Worm (Caenorhabditis elegans): ENCODE results near the gene sdha-1.

The sdha-1 gene

DNA sequence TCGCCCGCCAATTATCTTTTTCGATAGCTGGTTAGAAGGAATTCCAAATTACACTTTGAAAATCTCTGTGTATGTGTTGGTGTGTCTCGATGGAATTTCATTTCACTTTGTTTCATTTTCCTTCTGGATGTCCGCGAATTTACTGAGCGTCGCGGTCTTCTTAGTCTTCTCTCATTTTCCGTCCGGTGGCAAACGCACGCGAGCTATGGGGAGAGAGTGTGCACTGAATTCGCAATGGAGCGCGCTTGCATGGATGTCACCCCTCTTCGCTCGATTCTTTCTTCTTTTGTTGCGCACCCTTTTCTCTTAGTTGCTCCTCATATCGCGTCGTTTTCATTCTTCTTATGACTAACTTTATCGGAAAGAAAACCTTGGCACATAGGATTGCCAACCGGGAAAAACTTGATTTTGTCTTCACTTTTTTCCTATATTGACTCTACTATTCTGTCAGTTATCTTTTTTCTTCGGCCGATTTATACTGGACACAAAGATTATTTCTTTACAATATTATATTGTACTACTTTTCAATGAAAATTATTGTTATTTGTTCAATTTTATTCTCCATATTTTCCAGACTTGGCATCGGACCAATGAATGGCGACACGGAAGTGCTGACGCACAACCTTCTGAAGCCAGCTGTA, 6.0 kb upstream of the sdha-1 start, which contains the start of gene dhhc-14 (continued):
- peak; percentile 38 for TF ChIP-seq lin-13 (GFP tag; optimal IDR thresholded peaks at IDR 0.05)
- no peak for TF ChIP-seq Y116A8C.19 (tag; optimal IDR thresholded peaks at IDR 0.05; ENCODE audit: borderline replicate concordance)
- no peak for TF ChIP-seq fkh-10 (GFP tag; optimal IDR thresholded peaks at IDR 0.05)
- no peak for TF ChIP-seq pqm-1 (tag; optimal IDR thresholded peaks at IDR 0.05)
- TF ChIP-seq nhr-28 (tag; optimal IDR thresholded peaks at IDR 0.05): no peak
- TF ChIP-seq dsc-1 (tag; optimal IDR thresholded peaks at IDR 0.05): peak; percentile 37
- TF ChIP-seq isw-1 (GFP tag; IDR thresholded peaks at IDR 0.05): peak; percentile 28

DNA sequence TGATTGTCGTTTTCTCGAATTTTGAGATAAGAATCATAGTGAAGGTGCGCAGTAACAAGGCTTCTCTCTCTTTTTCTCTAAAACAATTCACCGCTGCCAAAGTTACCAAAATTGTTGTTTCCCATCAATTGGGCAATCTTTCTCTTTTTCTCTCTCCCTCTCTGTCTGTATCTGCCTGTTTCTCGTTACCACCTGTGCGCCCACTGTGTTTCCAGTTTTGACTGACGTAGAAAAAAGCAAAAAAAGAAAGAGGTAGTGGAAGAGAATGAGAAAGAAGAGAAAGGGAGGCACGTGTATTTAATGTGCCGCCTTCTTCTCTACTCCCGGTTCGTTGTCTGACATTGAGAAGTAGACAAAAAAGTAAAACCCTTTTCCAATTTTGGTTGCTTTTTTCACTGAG, 4.3 kb upstream of the sdha-1 start:
- TF ChIP-seq fkh-8 (tag; optimal IDR thresholded peaks at IDR 0.05) (no peak), nhr-47 (tag; optimal IDR thresholded peaks at IDR 0.05) (peak; percentile 56), egl-27 (tag; optimal IDR thresholded peaks at IDR 0.05) (peak; percentile 33 to 62), lin-14 (GFP tag; optimal IDR thresholded peaks at IDR 0.05) (peak; percentile 90), jun-1 (tag; optimal IDR thresholded peaks at IDR 0.05) (peak; percentile 29), nhr-90 (tag; optimal IDR thresholded peaks at IDR 0.05; ENCODE audit: poor library complexity) (peak; percentile 58), ceh-8 (GFP tag; optimal IDR thresholded peaks at IDR 0.05) (no peak), mdl-1 (tag; optimal IDR thresholded peaks at IDR 0.05) (peak in 1 of 2 experiments; percentile 85), skn-1 (tag; optimal IDR thresholded peaks at IDR 0.05) (no peak), sptf-1 (tag; optimal IDR thresholded peaks at IDR 0.05) (no peak), nhr-20 (tag; optimal IDR thresholded peaks at IDR 0.05) (peak; percentile 89), nhr-85 (tag) (peak; percentile 96), nhr-71 (tag; optimal IDR thresholded peaks at IDR 0.05) (peak; percentile 79), swsn-7 (tag; optimal IDR thresholded peaks at IDR 0.05) (peak; percentile 41), tbx-2 (tag; optimal IDR thresholded peaks at IDR 0.05) (peak; percentile 62), lin-13 (GFP tag; optimal IDR thresholded peaks at IDR 0.05) (peak; percentile 19), ets-5 (GFP tag; IDR thresholded peaks at IDR 0.05) (no peak), dpl-1 (GFP tag; optimal IDR thresholded peaks at IDR 0.05) (peak in 2 of 3 experiments; percentile 7 to 40), unc-30 (tag; optimal IDR thresholded peaks at IDR 0.05) (no peak), alr-1 (tag; optimal IDR thresholded peaks at IDR 0.05; ENCODE audit: borderline replicate concordance) (no peak), C16A3.4 (tag; optimal IDR thresholded peaks at IDR 0.05) (peak; percentile 24), lin-35 (GFP tag; optimal IDR thresholded peaks at IDR 0.05) (peak; percentile 6 to 80), elt-3 (tag; optimal IDR thresholded peaks at IDR 0.05) (peak in 4 of 6 experiments; percentile 20 to 63 (median 38)), rnt-1 (tag; optimal IDR thresholded peaks at IDR 0.05) (peak; percentile 53), blmp-1 (tag; optimal IDR thresholded peaks at IDR 0.05) (peak; percentile 75), grh-1 (GFP tag; IDR thresholded peaks at IDR 0.05) (peak; percentile 63), lsy-2 (tag; optimal IDR thresholded peaks at IDR 0.05) (peak; percentile 35 to 69), nhr-84 (tag; optimal IDR thresholded peaks at IDR 0.05) (no peak), ceh-82 (tag; optimal IDR thresholded peaks at IDR 0.05) (peak in 2 of 3 experiments; percentile 14 to 45), snu-23 (GFP tag; optimal IDR thresholded peaks at IDR 0.05) (peak; percentile 79), xbp-1 (tag; optimal IDR thresholded peaks at IDR 0.05) (peak; percentile 63), nhr-77 (tag; optimal IDR thresholded peaks at IDR 0.05) (peak; percentile 45), nhr-19 (GFP tag; conservative IDR thresholded peaks at IDR 0.05) (peak; percentile 56), nhr-237 (tag; optimal IDR thresholded peaks at IDR 0.05) (peak; percentile 56), mep-1 (tag; optimal IDR thresholded peaks at IDR 0.05) (peak; percentile 79), elt-2 (tag; optimal IDR thresholded peaks at IDR 0.05) (peak; percentile 32), efl-1 (optimal IDR thresholded peaks at IDR 0.05) (peak; percentile 20 to 34), efl-1 (GFP tag; optimal IDR thresholded peaks at IDR 0.05 in 1 of 2) (no peak), fos-1 (tag; optimal IDR thresholded peaks at IDR 0.05) (peak; percentile 27), C34B4.2 (tag; optimal IDR thresholded peaks at IDR 0.05) (no peak), Y116A8C.19 (tag; optimal IDR thresholded peaks at IDR 0.05; ENCODE audit: borderline replicate concordance) (no peak)
